Worm (Caenorhabditis elegans): ENCODE results near the gene C45G9.11.

The C45G9.11 gene

DNA sequence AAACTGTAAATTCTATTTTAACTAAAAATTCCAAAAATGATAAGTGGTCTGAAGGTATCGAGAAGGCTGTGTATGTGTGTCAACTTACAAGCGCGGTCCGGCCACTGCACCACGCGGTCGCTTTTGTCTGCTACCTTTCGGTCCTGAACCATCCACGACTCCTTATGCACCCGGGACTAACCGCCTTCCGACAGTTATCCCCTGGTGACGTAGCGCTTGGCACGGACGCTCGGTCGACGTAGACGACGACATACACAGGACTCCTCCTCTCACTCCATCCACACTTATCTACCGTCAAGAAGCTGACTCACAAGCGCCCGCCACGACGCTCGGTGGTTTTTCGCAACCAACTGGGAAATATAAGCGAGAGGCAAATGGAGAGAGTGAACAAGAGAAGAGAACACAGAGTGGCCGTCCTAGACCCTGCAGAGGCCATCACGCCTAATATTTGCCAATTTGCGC, 37.1 kb downstream of the C45G9.11 start:
- TF ChIP-seq nhr-43 (tag; optimal IDR thresholded peaks at IDR 0.05; ENCODE audit: poor library complexity, severe bottlenecking) = peak; percentile 58
- TF ChIP-seq tbx-2 (tag; optimal IDR thresholded peaks at IDR 0.05) = peak; percentile 65
- peak; percentile 65 for TF ChIP-seq skn-1 (tag; optimal IDR thresholded peaks at IDR 0.05)
- TF ChIP-seq aly-2 (tag; optimal IDR thresholded peaks at IDR 0.05) = peak; percentile 32
- peak; percentile 76 for TF ChIP-seq pha-4 (tag; optimal IDR thresholded peaks at IDR 0.05)
- TF ChIP-seq hmg-11 (tag; optimal IDR thresholded peaks at IDR 0.05) = peak; percentile 94
- peak; percentile 67 for TF ChIP-seq nhr-23 (tag; optimal IDR thresholded peaks at IDR 0.05)
- peak; percentile 62 for TF ChIP-seq elt-2 (tag; optimal IDR thresholded peaks at IDR 0.05)
- TF ChIP-seq lsy-12 (tag; optimal IDR thresholded peaks at IDR 0.05) = peak; percentile 73
- peak; percentile 59 for TF ChIP-seq lin-39 (tag; optimal IDR thresholded peaks at IDR 0.05)
- peak; percentile 67 for TF ChIP-seq nfya-1 (tag; optimal IDR thresholded peaks at IDR 0.05; ENCODE audit: insufficient read depth)
- peak; percentile 69 for TF ChIP-seq jun-1 (tag; optimal IDR thresholded peaks at IDR 0.05)
- TF ChIP-seq elt-1 (tag; optimal IDR thresholded peaks at IDR 0.05) = peak; percentile 11
- TF ChIP-seq R02D3.7 (tag; optimal IDR thresholded peaks at IDR 0.05) = peak; percentile 10
- TF ChIP-seq nhr-25 (tag; optimal IDR thresholded peaks at IDR 0.05) = peak; percentile 67

DNA sequence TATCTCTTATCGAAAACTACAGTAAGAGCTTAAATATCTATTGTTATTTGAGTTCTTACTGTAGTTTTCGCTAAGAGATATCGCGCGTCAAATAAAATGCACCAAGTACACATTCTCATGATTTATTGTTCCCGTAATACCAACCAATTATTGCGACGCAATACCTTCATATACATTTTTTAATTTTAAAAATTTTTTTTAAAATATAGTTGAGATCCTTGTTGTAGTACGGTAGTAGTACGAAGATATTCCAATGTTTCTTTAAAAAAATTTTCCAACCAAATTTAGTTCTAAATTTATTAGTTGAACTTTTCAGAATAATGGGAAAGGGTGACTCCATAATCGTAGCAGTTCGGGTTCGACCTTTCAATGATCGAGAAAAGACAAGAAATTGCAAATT, 37.9 kb downstream of the C45G9.11 start, which contains the start of gene klp-6:
Gene klp-6, plus strand, starts transcription at position 301 of the 400 bp plus-strand sequence.
- TF ChIP-seq nhr-67 (tag; optimal IDR thresholded peaks at IDR 0.05) (no peak), ceh-82 (tag; optimal IDR thresholded peaks at IDR 0.05) (no peak)

DNA sequence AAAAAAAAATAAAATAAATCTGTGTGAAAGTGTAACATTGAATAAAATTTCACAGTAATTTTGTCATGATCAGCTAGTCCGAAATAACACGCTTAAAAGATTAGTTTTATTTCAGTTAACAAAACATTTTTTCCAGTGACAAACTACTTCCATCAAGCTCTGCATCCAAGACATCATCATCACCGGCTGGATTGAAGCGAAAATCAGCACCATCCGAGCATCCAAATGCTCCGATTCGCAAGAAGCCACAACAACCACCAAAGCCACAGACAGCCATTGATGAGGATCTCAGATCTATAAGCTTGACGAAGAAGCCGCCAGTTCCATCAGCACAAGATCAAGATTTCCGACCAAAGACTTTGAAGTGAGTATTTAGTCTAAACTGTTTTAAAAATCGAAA, 41.3 kb downstream of the C45G9.11 start:
- TF ChIP-seq nhr-43 (tag; optimal IDR thresholded peaks at IDR 0.05; ENCODE audit: poor library complexity, severe bottlenecking) = no peak

DNA sequence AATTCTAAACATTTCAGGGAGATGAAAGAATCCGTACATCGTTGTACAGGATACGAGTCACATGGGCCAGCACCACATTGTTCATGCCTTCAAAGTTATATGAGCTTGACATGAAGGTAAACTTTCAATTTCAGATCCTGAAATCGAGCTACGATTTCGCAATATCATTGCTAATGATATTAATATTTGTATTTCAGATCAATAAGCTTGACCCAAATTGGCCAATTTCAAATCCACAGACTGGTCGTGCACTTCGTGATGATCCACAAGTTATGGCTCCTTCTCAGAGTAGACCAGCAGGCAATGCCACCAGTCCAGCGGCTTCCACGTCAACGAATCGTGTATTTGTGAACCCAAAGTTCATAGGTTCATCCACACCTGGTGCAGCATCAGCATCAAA, 42.2 kb downstream of the C45G9.11 start:
- no peak for TF ChIP-seq ceh-82 (tag; optimal IDR thresholded peaks at IDR 0.05)
- TF ChIP-seq zag-1 (tag; optimal IDR thresholded peaks at IDR 0.05) = no peak
- no peak for TF ChIP-seq nhr-12 (tag; optimal IDR thresholded peaks at IDR 0.05)
- no peak for TF ChIP-seq snpc-4 (tag; optimal IDR thresholded peaks at IDR 0.05)
- no peak for TF ChIP-seq ztf-11 (tag; optimal IDR thresholded peaks at IDR 0.05)
- no peak for TF ChIP-seq tbx-2 (tag; optimal IDR thresholded peaks at IDR 0.05)
- no peak for TF ChIP-seq elt-2 (tag; optimal IDR thresholded peaks at IDR 0.05)
- no peak for TF ChIP-seq ceh-9 (tag; optimal IDR thresholded peaks at IDR 0.05)

DNA sequence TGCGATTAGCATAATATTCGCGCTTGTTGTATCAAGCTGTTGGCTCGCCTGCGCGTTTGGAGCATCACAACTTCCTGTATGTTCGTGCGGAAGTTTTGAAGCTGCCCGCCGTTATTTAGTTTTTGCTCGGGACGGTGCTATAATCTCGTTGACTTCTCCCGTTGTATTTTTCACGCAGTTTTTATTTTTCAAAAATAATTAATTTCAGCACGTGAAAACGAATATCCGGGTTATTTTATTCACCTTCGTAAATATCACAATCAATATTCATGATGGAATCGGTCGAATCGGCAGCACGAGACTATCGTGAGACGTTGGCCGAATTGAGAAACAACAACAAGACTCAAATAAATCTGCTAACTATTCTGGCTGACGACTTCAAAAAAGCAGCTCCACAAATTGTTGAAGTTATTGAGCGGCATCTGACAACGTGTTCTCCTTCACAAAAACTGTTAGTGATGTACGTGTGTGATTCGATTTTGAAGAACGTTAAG, 43.3 kb downstream of the C45G9.11 start:
- TF ChIP-seq nhr-25 (tag; optimal IDR thresholded peaks at IDR 0.05) (peak; percentile 68), nfya-1 (tag; optimal IDR thresholded peaks at IDR 0.05; ENCODE audit: insufficient read depth) (peak; percentile 12), nhr-43 (tag; optimal IDR thresholded peaks at IDR 0.05; ENCODE audit: poor library complexity, severe bottlenecking) (peak; percentile 86), tbx-2 (tag; optimal IDR thresholded peaks at IDR 0.05) (peak; percentile 16), pha-4 (tag; optimal IDR thresholded peaks at IDR 0.05) (peak; percentile 71), ama-1 (optimal IDR thresholded peaks at IDR 0.05) (peak; percentile 98), nhr-23 (tag; optimal IDR thresholded peaks at IDR 0.05) (peak; percentile 16), ceh-28 (tag; optimal IDR thresholded peaks at IDR 0.05) (no peak), egl-27 (tag; optimal IDR thresholded peaks at IDR 0.05) (no peak), lsy-12 (tag; optimal IDR thresholded peaks at IDR 0.05) (peak; percentile 46), elt-2 (tag; optimal IDR thresholded peaks at IDR 0.05) (peak; percentile 30)

DNA sequence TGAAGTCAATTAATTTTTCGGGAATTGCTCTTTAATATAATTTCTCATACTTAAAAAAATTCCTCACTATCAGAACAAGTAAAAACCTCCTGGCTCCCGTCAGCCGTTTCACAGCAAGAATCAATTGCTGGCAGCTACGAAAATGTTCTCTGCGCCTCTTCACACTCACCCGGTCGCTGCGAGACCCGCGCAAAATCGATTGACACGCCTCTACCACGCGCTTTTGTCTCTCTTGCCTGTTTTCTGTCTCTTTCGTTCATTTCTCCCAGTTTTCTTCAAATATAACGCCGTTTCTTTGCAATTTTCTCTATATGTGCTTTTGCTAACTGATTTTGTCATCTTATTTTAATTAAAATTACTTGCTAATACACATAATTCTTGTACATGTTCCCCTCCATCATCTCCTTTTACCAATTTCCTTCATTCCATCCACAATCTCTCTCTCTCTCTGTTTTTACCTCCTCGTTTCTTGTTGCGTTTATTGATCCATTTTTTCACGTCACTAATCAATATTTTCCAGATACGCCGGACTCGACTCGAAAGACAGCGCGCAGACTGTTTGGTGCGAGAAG, 44.0 kb downstream of the C45G9.11 start, which contains the start of gene pcf-11:
Gene pcf-11, plus strand, starts transcription at position 522 of the 572 bp plus-strand sequence.
- TF ChIP-seq nhr-43 (tag; optimal IDR thresholded peaks at IDR 0.05; ENCODE audit: poor library complexity, severe bottlenecking) (peak; percentile 42), ceh-28 (tag; optimal IDR thresholded peaks at IDR 0.05) (peak; percentile 81), nhr-28 (tag; optimal IDR thresholded peaks at IDR 0.05) (no peak), egl-5 (tag; optimal IDR thresholded peaks at IDR 0.05) (no peak), elt-3 (tag; optimal IDR thresholded peaks at IDR 0.05) (no peak), snpc-4 (tag; optimal IDR thresholded peaks at IDR 0.05) (no peak), ztf-4 (tag; optimal IDR thresholded peaks at IDR 0.05) (no peak), nhr-77 (tag; optimal IDR thresholded peaks at IDR 0.05) (no peak), lin-15B (tag; optimal IDR thresholded peaks at IDR 0.05) (peak; percentile 80), ama-1 (optimal IDR thresholded peaks at IDR 0.05) (peak; percentile 31), egl-27 (tag; optimal IDR thresholded peaks at IDR 0.05) (no peak), nhr-76 (tag; optimal IDR thresholded peaks at IDR 0.05) (no peak), nhr-11 (tag; optimal IDR thresholded peaks at IDR 0.05) (no peak), hmg-11 (tag; optimal IDR thresholded peaks at IDR 0.05) (peak; percentile 56), ceh-82 (tag; optimal IDR thresholded peaks at IDR 0.05) (no peak), elt-1 (tag; optimal IDR thresholded peaks at IDR 0.05) (no peak), lsy-12 (tag; optimal IDR thresholded peaks at IDR 0.05) (no peak), pqm-1 (tag; optimal IDR thresholded peaks at IDR 0.05) (peak; percentile 6), nhr-237 (tag; optimal IDR thresholded peaks at IDR 0.05) (no peak), mdl-1 (tag; optimal IDR thresholded peaks at IDR 0.05) (peak; percentile 20), ceh-16 (tag; optimal IDR thresholded peaks at IDR 0.05) (no peak), nhr-12 (tag; optimal IDR thresholded peaks at IDR 0.05) (no peak), pha-4 (tag; optimal IDR thresholded peaks at IDR 0.05) (peak; percentile 77), nhr-23 (tag; optimal IDR thresholded peaks at IDR 0.05) (peak; percentile 34), daf-12 (tag; optimal IDR thresholded peaks at IDR 0.05) (no peak), nfya-1 (tag; optimal IDR thresholded peaks at IDR 0.05; ENCODE audit: insufficient read depth) (peak; percentile 87), lin-39 (tag; optimal IDR thresholded peaks at IDR 0.05) (peak; percentile 86), skn-1 (tag; optimal IDR thresholded peaks at IDR 0.05) (peak; percentile 3), eor-1 (tag; optimal IDR thresholded peaks at IDR 0.05) (no peak)

Measured in whole organism, L3 larva.